Fruit fly (Drosophila melanogaster) whole organism, embryonic: ENCODE data around the gene Est-Q.
A peak's percentile ranks its signal among the peaks of the same experiment; 100 is the strongest.

ENCODE experiments used
- Atf6 ChIP-seq: fragments of 200-800 bp; sonication (Bioruptor generic); IDR thresholded peaks from 2 replicates; pipeline ENCODE4 v1.3.6; 2022; ENCODE audit warnings: missing biosample characterization, missing genetic modification characterization
- Blimp-1 ChIP-seq: fragments of 200-800 bp; sonication (Bioruptor generic); optimal IDR thresholded peaks from 3 replicates; lab custom pipeline; 2018; ENCODE audit warnings: missing biosample characterization, missing genetic modification characterization, mild to moderate bottlenecking, moderate library complexity, missing genetic modification reagents
- CG10654 ChIP-seq: fragments of 200-800 bp; sonication (Bioruptor generic); optimal IDR thresholded peaks from 2 replicates; lab custom pipeline; 2016; ENCODE audit warnings: missing biosample characterization, missing genetic modification characterization
- CG11504 ChIP-seq: fragments of 200-800 bp; sonication (Bioruptor generic); optimal IDR thresholded peaks from 3 replicates; lab custom pipeline; 2019; ENCODE audit warnings: missing biosample characterization, mild to moderate bottlenecking, missing genetic modification characterization, moderate library complexity
- CG11695 ChIP-seq: fragments of 200-800 bp; sonication (Bioruptor generic); IDR thresholded peaks from 3 replicates; pipeline ENCODE4 v1.3.6; 2022; ENCODE audit warnings: missing biosample characterization, missing genetic modification characterization
- CG12659 ChIP-seq: fragments of 200-800 bp; sonication (Bioruptor generic); optimal IDR thresholded peaks from 3 replicates; lab custom pipeline; 2017; ENCODE audit warnings: mild to moderate bottlenecking, missing biosample characterization, missing genetic modification reagents, missing genetic modification characterization
- CG13296 ChIP-seq: fragments of 200-800 bp; sonication (Bioruptor generic); optimal IDR thresholded peaks from 3 replicates; lab custom pipeline; 2018; ENCODE audit warnings: missing biosample characterization, mild to moderate bottlenecking, missing genetic modification characterization
- CG13894 ChIP-seq: fragments of 200-800 bp; sonication (Bioruptor generic); optimal IDR thresholded peaks from 3 replicates; lab custom pipeline; 2018; ENCODE audit warnings: missing biosample characterization, mild to moderate bottlenecking, missing genetic modification characterization, moderate library complexity
- CG31224 ChIP-seq: fragments of 200-800 bp; sonication (Bioruptor generic); IDR thresholded peaks from 2 replicates; pipeline ENCODE4 v1.3.6; 2022; ENCODE audit warnings: missing biosample characterization, missing genetic modification characterization
- CG32532 ChIP-seq: fragments of 200-800 bp; sonication (Bioruptor generic); IDR thresholded peaks from 2 replicates; pipeline ENCODE4 v1.3.6; 2022; ENCODE audit warnings: missing biosample characterization, missing genetic modification characterization
- CG4707 ChIP-seq: fragments of 200-800 bp; sonication (Bioruptor generic); optimal IDR thresholded peaks from 2 replicates; lab custom pipeline; 2018; ENCODE audit warnings: missing biosample characterization, mild to moderate bottlenecking, missing genetic modification characterization, moderate library complexity
- CG4730 ChIP-seq: fragments of 200-800 bp; sonication (Bioruptor generic); IDR thresholded peaks from 2 replicates; pipeline ENCODE4 v1.3.6; 2022; ENCODE audit warnings: missing biosample characterization, missing genetic modification characterization
- CG4820 ChIP-seq: fragments of 200-800 bp; sonication (Bioruptor generic); optimal IDR thresholded peaks from 3 replicates; lab custom pipeline; 2016; ENCODE audit warnings: missing biosample characterization, missing genetic modification characterization
- CG5245 ChIP-seq: fragments of 200-800 bp; sonication (Bioruptor generic); optimal IDR thresholded peaks from 3 replicates; lab custom pipeline; 2016; ENCODE audit warnings: missing biosample characterization, missing genetic modification characterization
- CG6683 ChIP-seq: fragments of 200-800 bp; sonication (Bioruptor generic); optimal IDR thresholded peaks from 2 replicates; lab custom pipeline; 2017; ENCODE audit warnings: missing biosample characterization, mild to moderate bottlenecking, missing genetic modification characterization, missing genetic modification reagents
- CG6689 ChIP-seq: fragments of 200-800 bp; sonication (Bioruptor generic); IDR thresholded peaks from 2 replicates; pipeline ENCODE4 v1.3.6; 2022; ENCODE audit warnings: missing biosample characterization, missing genetic modification characterization
- CG7357 ChIP-seq: fragments of 200-800 bp; sonication (Bioruptor generic); IDR thresholded peaks from 3 replicates; pipeline ENCODE4 v1.3.6; 2022; ENCODE audit warnings: missing biosample characterization, missing genetic modification characterization
- CG7963 ChIP-seq: fragments of 200-800 bp; sonication (Bioruptor generic); IDR thresholded peaks from 3 replicates; pipeline ENCODE4 v1.3.6; 2022; ENCODE audit warnings: missing biosample characterization, missing genetic modification characterization; ENCODE audit not compliant: partially characterized antibody
- CG7987 ChIP-seq: fragments of 200-800 bp; sonication (Bioruptor generic); optimal IDR thresholded peaks from 2 replicates; lab custom pipeline; 2018; ENCODE audit warnings: missing biosample characterization, mild to moderate bottlenecking, missing genetic modification characterization, moderate library complexity
- CG8478 ChIP-seq: fragments of >200 bp; optimal IDR thresholded peaks from 2 replicates; lab custom pipeline; 2018
- CG9797 ChIP-seq: fragments of 200-800 bp; sonication (Bioruptor generic); optimal IDR thresholded peaks from 3 replicates; lab custom pipeline; 2018; ENCODE audit warnings: missing biosample characterization, mild to moderate bottlenecking, missing genetic modification characterization
- CG9876 ChIP-seq: fragments of 200-800 bp; sonication (Bioruptor generic); optimal IDR thresholded peaks from 2 replicates; lab custom pipeline; 2016; ENCODE audit warnings: missing biosample characterization, missing genetic modification characterization
- E2f2 ChIP-seq: fragments of 200-800 bp; sonication (Bioruptor generic); IDR thresholded peaks from 2 replicates; pipeline ENCODE4 v1.3.6; 2022; ENCODE audit warnings: missing biosample characterization, missing genetic modification characterization
- Hr39 ChIP-seq: fragments of >200 bp; optimal IDR thresholded peaks from 2 replicates; lab custom pipeline; 2017
- Kr ChIP-seq: fragments of 200-800 bp; sonication (Bioruptor generic); optimal IDR thresholded peaks from 2 replicates; lab custom pipeline; 2017; ENCODE audit warnings: missing biosample characterization, mild to moderate bottlenecking, missing genetic modification characterization
- NFAT ChIP-seq: fragments of 200-800 bp; sonication (Bioruptor generic); IDR thresholded peaks from 2 replicates; pipeline ENCODE4 v1.3.6; 2022; ENCODE audit warnings: missing biosample characterization, missing genetic modification characterization
- Oaz ChIP-seq: fragments of 200-800 bp; sonication (Bioruptor generic); IDR thresholded peaks from 2 replicates; pipeline ENCODE4 v1.3.6; 2022; ENCODE audit warnings: missing biosample characterization, missing genetic modification characterization
- Optix ChIP-seq: fragments of 200-800 bp; sonication (Bioruptor generic); IDR thresholded peaks from 3 replicates; pipeline ENCODE4 v1.3.6; 2022; ENCODE audit warnings: missing biosample characterization, missing genetic modification characterization
- PHDP ChIP-seq: fragments of 200-800 bp; sonication (Bioruptor generic); optimal IDR thresholded peaks from 3 replicates; lab custom pipeline; 2018; ENCODE audit warnings: missing biosample characterization, mild to moderate bottlenecking, missing genetic modification characterization, moderate library complexity
- Rx ChIP-seq: fragments of 200-800 bp; sonication (Bioruptor generic); IDR thresholded peaks from 2 replicates; pipeline ENCODE4 v1.3.6; 2022; ENCODE audit warnings: missing biosample characterization, missing genetic modification characterization
- Scr ChIP-seq: fragments of 200-800 bp; sonication (Bioruptor generic); IDR thresholded peaks from 2 replicates; pipeline ENCODE4 v1.3.6; 2022; ENCODE audit warnings: missing biosample characterization, missing genetic modification characterization; ENCODE audit not compliant: partially characterized antibody
- Sin3A ChIP-seq: fragments of >200 bp; optimal IDR thresholded peaks from 2 replicates; lab custom pipeline; 2018
- Vsx1 ChIP-seq: fragments of 200-800 bp; sonication (Bioruptor generic); optimal IDR thresholded peaks from 2 replicates; lab custom pipeline; 2017; ENCODE audit warnings: missing biosample characterization, mild to moderate bottlenecking, missing genetic modification characterization, missing genetic modification reagents
- ash1 ChIP-seq: fragments of 200-800 bp; sonication (Bioruptor generic); optimal IDR thresholded peaks from 2 replicates; lab custom pipeline; 2018; ENCODE audit warnings: missing biosample characterization, mild to moderate bottlenecking, missing genetic modification characterization
- bowl ChIP-seq: fragments of 200-800 bp; sonication (Bioruptor generic); IDR thresholded peaks from 2 replicates; pipeline ENCODE4 v1.3.6; 2022; ENCODE audit warnings: missing biosample characterization, missing genetic modification characterization
- chn ChIP-seq: fragments of 200-800 bp; sonication (Bioruptor generic); optimal IDR thresholded peaks from 2 replicates; lab custom pipeline; 2016; ENCODE audit warnings: missing biosample characterization, missing genetic modification characterization
- eve ChIP-seq, 2 experiments: fragments of >200 bp; optimal IDR thresholded peaks; 2 replicates each; lab custom pipeline; 2017; ENCODE audit warnings: missing biosample characterization in 2 of 2, missing genetic modification characterization in 2 of 2
- exex ChIP-seq: fragments of 200-800 bp; sonication (Bioruptor generic); optimal IDR thresholded peaks from 4 replicates; lab custom pipeline; 2018; ENCODE audit warnings: missing biosample characterization, mild to moderate bottlenecking, missing genetic modification characterization, moderate library complexity
- fd96Cb ChIP-seq: fragments of 200-800 bp; sonication (Bioruptor generic); optimal IDR thresholded peaks from 2 replicates; lab custom pipeline; 2018; ENCODE audit warnings: missing biosample characterization, mild to moderate bottlenecking, missing genetic modification characterization, moderate library complexity
- ham ChIP-seq: fragments of 200-800 bp; sonication (Bioruptor generic); IDR thresholded peaks from 2 replicates; pipeline ENCODE4 v1.3.6; 2022; ENCODE audit warnings: missing biosample characterization, missing genetic modification characterization
- ind ChIP-seq: fragments of 200-800 bp; sonication (Bioruptor generic); optimal IDR thresholded peaks from 3 replicates; lab custom pipeline; 2016; ENCODE audit warnings: missing biosample characterization, missing genetic modification characterization
- inv ChIP-seq: fragments of 200-800 bp; sonication (Bioruptor generic); IDR thresholded peaks from 2 replicates; pipeline ENCODE4 v1.3.6; 2022; ENCODE audit warnings: missing biosample characterization, missing genetic modification characterization; ENCODE audit not compliant: partially characterized antibody
- kay ChIP-seq: fragments of 200-800 bp; sonication (Bioruptor generic); optimal IDR thresholded peaks from 2 replicates; lab custom pipeline; 2016; ENCODE audit warnings: missing biosample characterization, missing genetic modification characterization
- org-1 ChIP-seq: fragments of 200-800 bp; sonication (Bioruptor generic); optimal IDR thresholded peaks from 2 replicates; lab custom pipeline; 2017; ENCODE audit warnings: missing biosample characterization, missing genetic modification characterization
- pita ChIP-seq: fragments of 200-800 bp; sonication (Bioruptor generic); optimal IDR thresholded peaks from 2 replicates; lab custom pipeline; 2017; ENCODE audit warnings: missing biosample characterization, mild to moderate bottlenecking, missing genetic modification characterization
- schlank ChIP-seq: fragments of 200-800 bp; sonication (Bioruptor generic); optimal IDR thresholded peaks from 2 replicates; lab custom pipeline; 2018; ENCODE audit warnings: missing biosample characterization, mild to moderate bottlenecking, missing genetic modification characterization
- sima ChIP-seq: fragments of 200-800 bp; sonication (Bioruptor generic); optimal IDR thresholded peaks from 2 replicates; lab custom pipeline; 2016; ENCODE audit warnings: missing biosample characterization, missing genetic modification characterization
- so ChIP-seq: fragments of 200-800 bp; sonication (Bioruptor generic); IDR thresholded peaks from 3 replicates; pipeline ENCODE4 v1.3.6; 2022; ENCODE audit warnings: missing biosample characterization, missing genetic modification characterization
- sqz ChIP-seq: fragments of 200-800 bp; sonication (Bioruptor generic); optimal IDR thresholded peaks from 3 replicates; lab custom pipeline; 2018; ENCODE audit warnings: missing biosample characterization, mild to moderate bottlenecking, missing genetic modification characterization
- tll ChIP-seq, 2 experiments: fragments of 200-800 bp in 1 of 2; fragments of >200 bp in 1 of 2; sonication (Bioruptor generic) in 1 of 2; optimal IDR thresholded peaks; 2 replicates each; lab custom pipeline; 2017 to 2019; ENCODE audit warnings: missing biosample characterization in 2 of 2, missing genetic modification characterization in 2 of 2, mild to moderate bottlenecking in 1 of 2, moderate library complexity in 1 of 2
- toy ChIP-seq: fragments of 200-800 bp; sonication (Bioruptor generic); IDR thresholded peaks from 2 replicates; pipeline ENCODE4 v1.3.6; 2022; ENCODE audit warnings: missing biosample characterization, missing genetic modification characterization
- vnd ChIP-seq: fragments of 200-800 bp; sonication (Bioruptor generic); IDR thresholded peaks from 3 replicates; pipeline ENCODE4 v1.3.6; 2022; ENCODE audit warnings: missing biosample characterization, missing genetic modification characterization; ENCODE audit not compliant: partially characterized antibody

The Est-Q gene

DNA sequence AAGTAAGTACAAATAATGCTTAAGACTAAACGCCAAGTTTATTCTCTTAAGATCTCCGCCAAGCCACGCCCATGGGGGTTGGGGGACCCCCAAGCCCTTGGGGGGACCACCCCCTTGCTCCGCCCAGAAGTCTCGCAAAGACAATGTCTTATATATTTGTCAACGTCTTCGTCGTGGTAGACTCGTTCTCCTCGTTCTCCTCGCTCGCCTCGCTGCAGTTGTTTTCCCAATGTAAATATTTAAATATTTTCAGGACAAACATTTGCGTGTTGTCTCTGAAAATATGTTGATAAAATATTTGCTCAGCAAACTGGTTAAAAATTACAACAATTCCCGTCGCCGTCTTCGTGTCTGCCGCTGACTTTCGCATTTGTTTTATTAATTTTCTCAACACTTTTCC, 37.0 kb upstream of the Est-Q start (continued):
- TF ChIP-seq CG12659 (GFP tag; lab: Kevin White, UChicago) (peak; percentile 27), pita (GFP tag; lab: Kevin White, UChicago) (no peak), Sin3A (lab: Kevin White, UChicago) (no peak), ind (GFP tag; lab: Kevin White, UChicago) (no peak), CG9876 (GFP tag; lab: Kevin White, UChicago) (no peak), NFAT (GFP tag; lab: Robert Waterston, UW) (no peak), CG4820 (peak; percentile 59), CG10654 (GFP tag; lab: Kevin White, UChicago) (peak; percentile 47), CG13894 (tag; lab: Kevin White, UChicago) (no peak), PHDP (tag; lab: Kevin White, UChicago) (peak; percentile 58), toy (no peak), exex (no peak), CG13296 (GFP tag; lab: Kevin White, UChicago) (no peak), CG7963 (GFP tag; lab: Robert Waterston, UW) (no peak), bowl (no peak), CG4730 (GFP tag; lab: Robert Waterston, UW) (no peak), Kr (GFP tag; lab: Kevin White, UChicago) (peak; percentile 99), CG6683 (no peak), CG7987 (peak; percentile 74), CG8478 (lab: Kevin White, UChicago) (no peak), CG11504 (peak; percentile 68), CG9797 (GFP tag; lab: Kevin White, UChicago) (peak; percentile 34), org-1 (GFP tag; lab: Kevin White, UChicago) (peak; percentile 81), chn (peak; percentile 15), Rx (GFP tag; lab: Robert Waterston, UW) (peak; percentile 47; the same call in 1 of the 2 replicates), Oaz (no peak), Vsx1 (GFP tag; lab: Kevin White, UChicago) (peak; percentile 85), Blimp-1 (GFP tag; lab: Kevin White, UChicago) (peak; percentile 83), schlank (peak; percentile 10), CG31224 (GFP tag; lab: Robert Waterston, UW) (no peak), CG5245 (GFP tag; lab: Kevin White, UChicago) (peak; percentile 9), ash1 (GFP tag; lab: Kevin White, UChicago) (no peak), CG32532 (GFP tag; lab: Robert Waterston, UW) (no peak), tll (GFP tag; optimal IDR thresholded peaks at IDR 0.05; lab: Kevin White, UChicago) (peak in 1 of 2 experiments; percentile 95), Scr (GFP tag; lab: Robert Waterston, UW) (no peak), CG11695 (GFP tag; lab: Robert Waterston, UW) (peak; percentile 51; the same call in 2 of the 3 replicates), eve (GFP tag; optimal IDR thresholded peaks at IDR 0.05; lab: Kevin White, UChicago) (no peak), CG7357 (GFP tag; lab: Robert Waterston, UW) (0 out of 3 replicates have a peak, but pooled peaks have one; percentile 12), fd96Cb (tag; lab: Kevin White, UChicago) (peak; percentile 75), sima (GFP tag; lab: Kevin White, UChicago) (peak; percentile 19), Atf6 (GFP tag; lab: Robert Waterston, UW) (no peak), ham (GFP tag; lab: Robert Waterston, UW) (no peak), Hr39 (lab: Kevin White, UChicago) (no peak), CG6689 (GFP tag; lab: Robert Waterston, UW) (peak; percentile 57), kay (GFP tag; lab: Kevin White, UChicago) (peak; percentile 31), Optix (GFP tag; lab: Robert Waterston, UW) (peak; percentile 62; the same call in 1 of the 3 replicates), so (GFP tag; lab: Robert Waterston, UW) (no peak), sqz (GFP tag; lab: Kevin White, UChicago) (peak; percentile 68), vnd (GFP tag; lab: Robert Waterston, UW) (no peak), inv (no peak), E2f2 (GFP tag; lab: Robert Waterston, UW) (no peak), CG4707 (GFP tag; lab: Kevin White, UChicago) (peak; percentile 73)
